Worm (Caenorhabditis elegans): Measurements from ENCODE around the gene C17C3.15.

Gene C17C3.15

ce11 chrII:5543476-5544144 is 26.8 kb upstream of the C17C3.15 start (continued):
- TF ChIP-seq snpc-1.2 (GFP tag; IDR thresholded peaks at IDR 0.05) (peak; percentile 79), egl-43 (GFP tag; IDR thresholded peaks at IDR 0.05) (peak; percentile 99), nhr-111 (GFP tag; optimal IDR thresholded peaks at IDR 0.05) (peak; percentile 97), nhr-77 (tag; optimal IDR thresholded peaks at IDR 0.05) (peak; percentile 97), lin-1 (GFP tag; IDR thresholded peaks at IDR 0.05) (peak; percentile 95), ZK546.5 (tag; optimal IDR thresholded peaks at IDR 0.05) (peak; percentile 44 to 74), sdz-12 (GFP tag; optimal IDR thresholded peaks at IDR 0.05) (peak; percentile 94), mxl-2 (GFP tag; conservative IDR thresholded peaks at IDR 0.05) (peak; percentile 85; the same call in 1 of the 2 replicates), cey-2 (tag; optimal IDR thresholded peaks at IDR 0.05; ENCODE audit: borderline replicate concordance, insufficient read depth) (peak; percentile 92), nhr-28 (tag; optimal IDR thresholded peaks at IDR 0.05) (peak; percentile 95), nhr-41 (GFP tag; IDR thresholded peaks at IDR 0.05) (peak; percentile 88), gei-8 (GFP tag; optimal IDR thresholded peaks at IDR 0.05) (peak; percentile 95), ceh-28 (tag; optimal IDR thresholded peaks at IDR 0.05) (peak; percentile 33), dve-1 (tag; optimal IDR thresholded peaks at IDR 0.05; ENCODE audit: insufficient read depth) (peak; percentile 99)

- TF ChIP-seq madf-9 (GFP tag; conservative IDR thresholded peaks at IDR 0.05) (peak; percentile 63; the same call in 1 of the 2 replicates), gei-8 (GFP tag; optimal IDR thresholded peaks at IDR 0.05) (no peak), F26F4.8 (GFP tag; conservative IDR thresholded peaks at IDR 0.05) (no peak), spr-1 (tag; optimal IDR thresholded peaks at IDR 0.05) (no peak), ceh-82 (tag; optimal IDR thresholded peaks at IDR 0.05) (no peak), F37D6.2 (tag; optimal IDR thresholded peaks at IDR 0.05) (no peak), nhr-77 (tag; optimal IDR thresholded peaks at IDR 0.05) (peak; percentile 15), D1046.2 (GFP tag; IDR thresholded peaks at IDR 0.05) (peak; percentile 59; the same call in 1 of the 2 replicates), hlh-11 (tag; optimal IDR thresholded peaks at IDR 0.05) (peak; percentile 77), tra-1 (GFP tag; IDR thresholded peaks at IDR 0.05) (no peak), T26A8.4 (GFP tag; IDR thresholded peaks at IDR 0.05) (peak; percentile 4), nhr-11 (tag; optimal IDR thresholded peaks at IDR 0.05) (peak; percentile 62), dpl-1 (GFP tag; optimal IDR thresholded peaks at IDR 0.05) (peak; percentile 57), ces-1 (GFP tag; optimal IDR thresholded peaks at IDR 0.05) (no peak), mep-1 (tag; optimal IDR thresholded peaks at IDR 0.05) (peak; percentile 76), nhr-102 (tag; optimal IDR thresholded peaks at IDR 0.05) (peak; percentile 10), pha-4 (GFP tag; IDR thresholded peaks at IDR 0.05) (peak; percentile 16; the same call in 1 of the 2 replicates), pha-4 (tag; optimal IDR thresholded peaks at IDR 0.05) (no peak), mes-2 (tag; optimal IDR thresholded peaks at IDR 0.05; ENCODE audit: poor library complexity, severe bottlenecking) (peak; percentile 81), duxl-1 (tag; optimal IDR thresholded peaks at IDR 0.05; ENCODE audit: poor library complexity) (peak; percentile 46), fkh-10 (GFP tag; optimal IDR thresholded peaks at IDR 0.05) (no peak), ceh-44 (GFP tag; IDR thresholded peaks at IDR 0.05) (no peak), mdt-29 (GFP tag; IDR thresholded peaks at IDR 0.05) (peak; percentile 97), arid-1 (GFP tag; conservative IDR thresholded peaks at IDR 0.05) (peak; percentile 74), ceh-20 (GFP tag; IDR thresholded peaks at IDR 0.05) (peak; percentile 46), aha-1 (tag) (peak; percentile 48), nhr-25 (tag; optimal IDR thresholded peaks at IDR 0.05; ENCODE audit: borderline replicate concordance, insufficient read depth) (no peak), daf-16 (GFP tag; optimal IDR thresholded peaks at IDR 0.05) (peak in 1 of 2 experiments; percentile 76), daf-16 (tag; optimal IDR thresholded peaks at IDR 0.05) (peak; percentile 81), unc-130 (GFP tag; optimal IDR thresholded peaks at IDR 0.05) (no peak), hlh-30 (tag; optimal IDR thresholded peaks at IDR 0.05; ENCODE audit: insufficient read depth) (peak; percentile 33), F44E2.7 (GFP tag; IDR thresholded peaks at IDR 0.05) (no peak), unc-62 (GFP tag; optimal IDR thresholded peaks at IDR 0.05 in 1 of 2) (peak in 1 of 2 experiments; percentile 95), unc-62 (tag; optimal IDR thresholded peaks at IDR 0.05) (no peak), mxl-2 (GFP tag; conservative IDR thresholded peaks at IDR 0.05) (peak; percentile 60; the same call in 1 of the 2 replicates), ctbp-1 (GFP tag; IDR thresholded peaks at IDR 0.05) (0 out of 2 replicates have a peak, but pooled peaks have one; percentile 17), lsy-2 (tag; optimal IDR thresholded peaks at IDR 0.05) (peak; percentile 0 to 83)
These were observed 26.3 kb upstream of the C17C3.15 start for ce11 chrII:5544145-5544515.
